Fruit fly (Drosophila melanogaster): ENCODE measurements around the gene CG15483.

- no peak for TF ChIP-seq fkh (GFP tag; optimal IDR thresholded peaks at IDR 0.05)
- TF ChIP-seq CG15336 (GFP tag; IDR thresholded peaks at IDR 0.05), result no peak
- no peak for TF ChIP-seq Lpt (GFP tag; optimal IDR thresholded peaks at IDR 0.05)
- no peak for TF ChIP-seq Sox102F (GFP tag; optimal IDR thresholded peaks at IDR 0.05)
- TF ChIP-seq Gug (GFP tag; IDR thresholded peaks at IDR 0.05), result no peak
- TF ChIP-seq OdsH (GFP tag; optimal IDR thresholded peaks at IDR 0.05), result no peak
- no peak for TF ChIP-seq CG8632 (GFP tag; optimal IDR thresholded peaks at IDR 0.05)
- TF ChIP-seq Eip93F (GFP tag; optimal IDR thresholded peaks at IDR 0.05), result no peak
- no peak for TF ChIP-seq CG31627 (GFP tag; optimal IDR thresholded peaks at IDR 0.05)
- TF ChIP-seq fd59A (GFP tag; optimal IDR thresholded peaks at IDR 0.05), result no peak
- no peak for TF ChIP-seq CG32006 (GFP tag; optimal IDR thresholded peaks at IDR 0.05)
- no peak for TF ChIP-seq Blimp-1 (GFP tag; optimal IDR thresholded peaks at IDR 0.05)
Measured at dm6 chr2L:12756417-12756816, 5.2 kb downstream of the CG15483 start.
